Fruit fly (Drosophila melanogaster) whole organism, pupa: ENCODE data around the gene CG18301.
A peak's percentile ranks its signal among the peaks of the same experiment; 100 is the strongest.

Source experiments
- CG10348 ChIP-seq: fragments of 200-800 bp; sonication (Bioruptor generic); IDR thresholded peaks from 2 replicates; pipeline ENCODE4 v1.3.6; 2022; ENCODE audit warnings: missing biosample characterization, missing genetic modification characterization
- CG12605 ChIP-seq: fragments of 200-800 bp; sonication (Bioruptor generic); IDR thresholded peaks from 2 replicates; pipeline ENCODE4 v1.3.6; 2022; ENCODE audit warnings: missing biosample characterization, missing genetic modification characterization
- CG13204 ChIP-seq: fragments of 200-800 bp; sonication (Bioruptor generic); optimal IDR thresholded peaks from 2 replicates; lab custom pipeline; 2018; ENCODE audit warnings: missing biosample characterization, mild to moderate bottlenecking, missing genetic modification characterization, moderate library complexity
- CG14655 ChIP-seq: fragments of 200-800 bp; sonication (Bioruptor generic); optimal IDR thresholded peaks from 3 replicates; lab custom pipeline; 2017; ENCODE audit warnings: mild to moderate bottlenecking, missing biosample characterization, missing genetic modification reagents, missing genetic modification characterization
- CG15710 ChIP-seq: fragments of 200-800 bp; sonication (Bioruptor generic); optimal IDR thresholded peaks from 2 replicates; lab custom pipeline; 2018; ENCODE audit warnings: missing biosample characterization, mild to moderate bottlenecking, missing genetic modification characterization, moderate library complexity
- CG17806 ChIP-seq: fragments of 200-800 bp; sonication (Bioruptor generic); optimal IDR thresholded peaks from 2 replicates; lab custom pipeline; 2018; ENCODE audit warnings: missing biosample characterization, mild to moderate bottlenecking, missing genetic modification characterization, moderate library complexity
- CG32121 ChIP-seq: fragments of 200-800 bp; sonication (Bioruptor generic); IDR thresholded peaks from 2 replicates; pipeline ENCODE4 v1.3.6; 2022; ENCODE audit warnings: missing biosample characterization, missing genetic modification characterization
- CG34367 ChIP-seq: fragments of 200-800 bp; sonication (Bioruptor generic); optimal IDR thresholded peaks from 2 replicates; lab custom pipeline; 2018; ENCODE audit warnings: missing biosample characterization, mild to moderate bottlenecking, missing genetic modification characterization
- CG4496 ChIP-seq: fragments of 200-800 bp; sonication (Bioruptor generic); IDR thresholded peaks from 3 replicates; pipeline ENCODE4 v1.3.6; 2022; ENCODE audit warnings: missing biosample characterization, missing genetic modification characterization
- CG8159 ChIP-seq: fragments of 200-800 bp; sonication (Bioruptor generic); optimal IDR thresholded peaks from 3 replicates; lab custom pipeline; 2018; ENCODE audit warnings: missing biosample characterization, mild to moderate bottlenecking, missing genetic modification characterization, moderate library complexity
- CG8301 ChIP-seq: fragments of 200-800 bp; sonication (Bioruptor generic); optimal IDR thresholded peaks from 2 replicates; lab custom pipeline; 2018; ENCODE audit warnings: missing biosample characterization, mild to moderate bottlenecking, missing genetic modification characterization
- CG9948 ChIP-seq: fragments of 200-800 bp; sonication (Bioruptor generic); optimal IDR thresholded peaks from 2 replicates; lab custom pipeline; 2018; ENCODE audit warnings: missing biosample characterization, mild to moderate bottlenecking, missing genetic modification characterization, moderate library complexity
- D1 ChIP-seq: fragments of 200-800 bp; sonication (Bioruptor generic); optimal IDR thresholded peaks from 2 replicates; lab custom pipeline; 2018; ENCODE audit warnings: missing biosample characterization, mild to moderate bottlenecking, missing genetic modification characterization, moderate library complexity
- EcR ChIP-seq: fragments of 200-800 bp; sonication (Bioruptor generic); optimal IDR thresholded peaks from 3 replicates; lab custom pipeline; 2019; ENCODE audit warnings: missing biosample characterization, missing genetic modification characterization, mild to moderate bottlenecking, moderate library complexity, missing genetic modification reagents
- Ets98B ChIP-seq: fragments of 200-800 bp; sonication (Bioruptor generic); IDR thresholded peaks from 2 replicates; pipeline ENCODE4 v1.3.6; 2022; ENCODE audit warnings: missing biosample characterization, missing genetic modification characterization
- Pif1A ChIP-seq: fragments of 200-800 bp; sonication (Bioruptor generic); optimal IDR thresholded peaks from 3 replicates; lab custom pipeline; 2016; ENCODE audit warnings: missing biosample characterization, missing genetic modification characterization
- Pif1B ChIP-seq: fragments of 200-800 bp; sonication (Bioruptor generic); optimal IDR thresholded peaks from 3 replicates; lab custom pipeline; 2016; ENCODE audit warnings: missing biosample characterization, missing genetic modification characterization
- Snoo ChIP-seq: fragments of 200-800 bp; sonication (Bioruptor generic); optimal IDR thresholded peaks from 3 replicates; lab custom pipeline; 2017; ENCODE audit warnings: missing biosample characterization, mild to moderate bottlenecking, missing genetic modification characterization, inconsistent platforms
- fd96Ca ChIP-seq: fragments of 200-800 bp; sonication (Bioruptor generic); IDR thresholded peaks from 3 replicates; pipeline ENCODE4 v1.3.6; 2022; ENCODE audit warnings: missing biosample characterization, missing genetic modification characterization
- gl ChIP-seq: fragments of 200-800 bp; sonication (Bioruptor generic); optimal IDR thresholded peaks from 2 replicates; lab custom pipeline; 2018; ENCODE audit warnings: missing biosample characterization, mild to moderate bottlenecking, missing genetic modification characterization
- rn ChIP-seq: fragments of 200-800 bp; sonication (Bioruptor generic); IDR thresholded peaks from 2 replicates; pipeline ENCODE4 v1.3.6; 2022; ENCODE audit warnings: missing biosample characterization, missing genetic modification characterization

Gene CG18301

dm6 chr2L:10504895-10505294 is 26.7 kb upstream of the CG18301 start:
- TF ChIP-seq EcR (GFP tag; lab: Kevin White, UChicago) (no peak), CG9948 (tag; lab: Kevin White, UChicago) (no peak), CG17806 (tag; lab: Kevin White, UChicago) (no peak), Pif1B (GFP tag; lab: Kevin White, UChicago) (no peak), Pif1A (peak; percentile 26), CG4496 (GFP tag; lab: Robert Waterston, UW) (peak; percentile 24; the same call in 1 of the 3 replicates), Ets98B (GFP tag; lab: Robert Waterston, UW) (no peak), rn (GFP tag; lab: Robert Waterston, UW) (no peak), CG34367 (no peak), gl (tag; lab: Kevin White, UChicago) (no peak)

dm6 chr2L:10505345-10505744 is 26.3 kb upstream of the CG18301 start:
- no peak for TF ChIP-seq Snoo
- TF ChIP-seq Pif1B (GFP tag; lab: Kevin White, UChicago): no peak
- TF ChIP-seq CG9948 (tag; lab: Kevin White, UChicago): no peak
- no peak for TF ChIP-seq Ets98B (GFP tag; lab: Robert Waterston, UW)
- no peak for TF ChIP-seq fd96Ca (GFP tag; lab: Robert Waterston, UW)
- no peak for TF ChIP-seq rn (GFP tag; lab: Robert Waterston, UW)
- no peak for TF ChIP-seq D1
- TF ChIP-seq gl (tag; lab: Kevin White, UChicago): no peak
- no peak for TF ChIP-seq CG8301 (tag; lab: Kevin White, UChicago)
- TF ChIP-seq CG4496 (GFP tag; lab: Robert Waterston, UW): no peak
- no peak for TF ChIP-seq Pif1A
- no peak for TF ChIP-seq CG12605 (GFP tag; lab: Robert Waterston, UW)

- TF ChIP-seq CG9948 (tag; lab: Kevin White, UChicago) (no peak), CG4496 (GFP tag; lab: Robert Waterston, UW) (peak; percentile 57; the same call in 2 of the 3 replicates), EcR (GFP tag; lab: Kevin White, UChicago) (peak; percentile 5), CG32121 (GFP tag; lab: Robert Waterston, UW) (peak; percentile 32; the same call in 1 of the 2 replicates), Snoo (no peak), CG34367 (no peak), CG12605 (GFP tag; lab: Robert Waterston, UW) (0 out of 2 replicates have a peak, but pooled peaks have one; percentile 16), Pif1A (no peak), fd96Ca (GFP tag; lab: Robert Waterston, UW) (no peak), CG17806 (tag; lab: Kevin White, UChicago) (no peak), Ets98B (GFP tag; lab: Robert Waterston, UW) (peak; percentile 10), CG13204 (GFP tag; lab: Kevin White, UChicago) (no peak), CG15710 (tag; lab: Kevin White, UChicago) (no peak)
Measured at dm6 chr2L:10506557-10507252, 24.9 kb upstream of the CG18301 start, which contains the start of the genes Myo31DF and CG6094. Gene Myo31DF, minus strand, starts transcription at chr2L:10506779. Gene CG6094, plus strand, starts transcription at chr2L:10507081.

dm6 chr2L:10510088-10510487 is 21.5 kb upstream of the CG18301 start, which contains the start of gene CG7384:
Gene CG7384, minus strand, starts transcription at chr2L:10510453.
- no peak for TF ChIP-seq CG15710 (tag; lab: Kevin White, UChicago)
- no peak for TF ChIP-seq EcR (GFP tag; lab: Kevin White, UChicago)
- no peak for TF ChIP-seq CG14655
- TF ChIP-seq CG34367: no peak
- no peak for TF ChIP-seq CG8159 (tag; lab: Kevin White, UChicago)
- no peak for TF ChIP-seq fd96Ca (GFP tag; lab: Robert Waterston, UW)
- no peak for TF ChIP-seq CG17806 (tag; lab: Kevin White, UChicago)
- no peak for TF ChIP-seq CG9948 (tag; lab: Kevin White, UChicago)
- TF ChIP-seq CG8301 (tag; lab: Kevin White, UChicago): no peak
- TF ChIP-seq CG10348 (GFP tag; lab: Robert Waterston, UW): no peak
- TF ChIP-seq rn (GFP tag; lab: Robert Waterston, UW): no peak
- TF ChIP-seq Pif1A: no peak

- TF ChIP-seq CG34367 (no peak), CG15710 (tag; lab: Kevin White, UChicago) (no peak), CG8301 (tag; lab: Kevin White, UChicago) (no peak), CG13204 (GFP tag; lab: Kevin White, UChicago) (no peak), fd96Ca (GFP tag; lab: Robert Waterston, UW) (no peak), CG8159 (tag; lab: Kevin White, UChicago) (no peak), CG9948 (tag; lab: Kevin White, UChicago) (no peak), Pif1A (no peak), Pif1B (GFP tag; lab: Kevin White, UChicago) (no peak), D1 (no peak)
- TF ChIP-seq, all 21 proteins: peak for 0
Measured at dm6 chr2L:10510843-10511242, 20.8 kb upstream of the CG18301 start.

- TF ChIP-seq EcR (GFP tag; lab: Kevin White, UChicago) (peak; percentile 52), CG12605 (GFP tag; lab: Robert Waterston, UW) (no peak), CG17806 (tag; lab: Kevin White, UChicago) (no peak), Ets98B (GFP tag; lab: Robert Waterston, UW) (no peak), Pif1B (GFP tag; lab: Kevin White, UChicago) (no peak), D1 (no peak), CG4496 (GFP tag; lab: Robert Waterston, UW) (0 out of 3 replicates have a peak, but pooled peaks have one; percentile 10), gl (tag; lab: Kevin White, UChicago) (no peak)
Measured at dm6 chr2L:10513837-10514499, 17.7 kb upstream of the CG18301 start.
